Fruit fly (Drosophila melanogaster): ENCODE data around the gene PIG-Q.

The PIG-Q gene

DNA sequence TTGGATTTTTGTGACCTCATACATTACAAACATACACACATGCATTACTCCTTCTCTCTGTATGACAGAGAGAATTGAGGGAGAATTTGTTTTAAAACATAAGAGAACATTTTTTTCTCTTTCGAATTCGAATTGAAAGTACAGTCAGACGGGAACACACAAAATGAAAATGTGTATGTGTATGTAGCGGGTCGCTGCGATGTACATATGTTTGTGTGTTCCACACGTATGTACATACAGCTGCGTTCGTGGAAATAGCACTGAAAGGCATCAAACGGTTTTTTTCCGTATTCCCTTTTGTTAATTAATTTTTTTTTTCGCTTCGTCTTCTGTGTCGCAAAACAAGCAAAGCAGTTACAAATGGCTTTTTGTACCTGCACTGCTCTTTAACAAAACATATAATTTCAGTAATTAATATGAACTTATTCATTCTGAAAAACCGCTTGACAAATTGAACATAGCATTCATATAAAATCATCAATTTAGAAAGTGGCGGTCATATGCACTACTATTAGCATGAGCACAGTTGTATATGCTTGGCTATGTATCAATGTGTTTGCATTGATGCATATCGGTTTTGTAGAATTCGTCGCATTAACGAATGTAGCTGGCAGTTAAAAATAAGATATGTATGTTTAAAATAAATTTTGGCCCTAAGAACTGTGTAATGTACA, 26.2 kb upstream of the PIG-Q start:
- TF ChIP-seq tj (GFP tag; optimal IDR thresholded peaks at IDR 0.05) (peak; percentile 85), CG7045 (GFP tag; optimal IDR thresholded peaks at IDR 0.05) (peak; percentile 95), CG11617 (GFP tag; optimal IDR thresholded peaks at IDR 0.05) (peak; percentile 98), CG1620 (GFP tag; optimal IDR thresholded peaks at IDR 0.05) (peak; percentile 82), CG7101 (tag; optimal IDR thresholded peaks at IDR 0.05) (peak; percentile 98), CG12768 (GFP tag; optimal IDR thresholded peaks at IDR 0.05) (peak; percentile 95), Clk (GFP tag; optimal IDR thresholded peaks at IDR 0.05) (peak; percentile 84), CG5204 (GFP tag; optimal IDR thresholded peaks at IDR 0.05) (peak; percentile 94), CG33017 (tag; optimal IDR thresholded peaks at IDR 0.05) (peak; percentile 95), cnc (optimal IDR thresholded peaks at IDR 0.05) (no peak), Crg-1 (GFP tag; optimal IDR thresholded peaks at IDR 0.05) (peak; percentile 92), pad (GFP tag; optimal IDR thresholded peaks at IDR 0.05) (peak; percentile 91), bab1 (GFP tag; optimal IDR thresholded peaks at IDR 0.05) (peak; percentile 95), CG14711 (tag; optimal IDR thresholded peaks at IDR 0.05) (peak; percentile 94), cic (GFP tag; optimal IDR thresholded peaks at IDR 0.05) (peak; percentile 83), kay (GFP tag; ENCODE audit: borderline replicate concordance) (peak; percentile 80), Hr96 (GFP tag; optimal IDR thresholded peaks at IDR 0.05) (no peak), toe (GFP tag; optimal IDR thresholded peaks at IDR 0.05) (peak; percentile 83), ovo (GFP tag; optimal IDR thresholded peaks at IDR 0.05) (peak; percentile 95), Mnt (GFP tag; optimal IDR thresholded peaks at IDR 0.05) (peak; percentile 88)

dm6 chrX:16333434-16334141, 25.4 kb upstream of the PIG-Q start, which contains the start of the genes CG9921 and Dsp1:
CG9921 (minus strand) TSS chrX:16333600.
Dsp1 (plus strand) TSS chrX:16333612.
- TF ChIP-seq CG7101 (tag; optimal IDR thresholded peaks at IDR 0.05) (peak; percentile 1), cic (GFP tag; optimal IDR thresholded peaks at IDR 0.05) (peak; percentile 96), CG7045 (GFP tag; optimal IDR thresholded peaks at IDR 0.05) (no peak), Mnt (GFP tag; optimal IDR thresholded peaks at IDR 0.05) (peak; percentile 93), Clk (GFP tag; optimal IDR thresholded peaks at IDR 0.05) (no peak), CG11617 (GFP tag; optimal IDR thresholded peaks at IDR 0.05) (no peak), CG14711 (tag; optimal IDR thresholded peaks at IDR 0.05) (peak; percentile 22), bab1 (GFP tag; optimal IDR thresholded peaks at IDR 0.05) (peak; percentile 24), cnc (optimal IDR thresholded peaks at IDR 0.05) (no peak), toe (GFP tag; optimal IDR thresholded peaks at IDR 0.05) (no peak), Hr96 (GFP tag; optimal IDR thresholded peaks at IDR 0.05) (peak; percentile 20), ovo (GFP tag; optimal IDR thresholded peaks at IDR 0.05) (peak; percentile 13), CG5204 (GFP tag; optimal IDR thresholded peaks at IDR 0.05) (no peak), CG1620 (GFP tag; optimal IDR thresholded peaks at IDR 0.05) (peak; percentile 16), Crg-1 (GFP tag; optimal IDR thresholded peaks at IDR 0.05) (no peak), CG12768 (GFP tag; optimal IDR thresholded peaks at IDR 0.05) (peak; percentile 38), tj (GFP tag; optimal IDR thresholded peaks at IDR 0.05) (no peak), CG33017 (tag; optimal IDR thresholded peaks at IDR 0.05) (no peak), kay (GFP tag; ENCODE audit: borderline replicate concordance) (peak; percentile 6)

DNA sequence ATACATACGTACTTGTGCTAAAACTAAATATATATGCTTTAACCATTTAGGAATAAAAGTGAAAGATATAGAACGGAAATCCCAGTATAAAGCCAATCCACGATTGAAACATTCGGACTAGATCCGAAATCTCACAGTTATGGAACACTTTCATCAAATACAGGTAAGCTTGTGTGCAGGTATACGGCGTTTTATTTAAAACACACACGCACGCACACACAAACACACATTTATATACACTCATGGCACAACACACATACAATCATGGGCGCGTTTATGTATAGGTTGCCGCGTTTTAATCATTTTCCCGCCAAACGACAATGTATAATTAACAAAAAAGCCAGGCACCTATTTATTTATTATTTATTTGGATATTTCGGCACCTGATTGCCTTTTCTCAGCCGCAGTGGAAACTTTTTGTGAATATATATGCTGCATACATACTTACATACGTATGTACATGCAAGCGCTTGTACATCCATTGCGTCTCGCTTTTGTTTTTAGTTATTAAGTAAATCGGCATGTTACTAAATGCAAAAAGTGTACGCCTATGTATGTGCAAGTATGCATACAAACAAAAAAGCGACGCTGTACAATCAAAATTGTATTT, 24.6 kb upstream of the PIG-Q start:
- TF ChIP-seq Mnt (GFP tag; optimal IDR thresholded peaks at IDR 0.05) (peak; percentile 43), CG7101 (tag; optimal IDR thresholded peaks at IDR 0.05) (no peak), cic (GFP tag; optimal IDR thresholded peaks at IDR 0.05) (peak; percentile 20)

DNA sequence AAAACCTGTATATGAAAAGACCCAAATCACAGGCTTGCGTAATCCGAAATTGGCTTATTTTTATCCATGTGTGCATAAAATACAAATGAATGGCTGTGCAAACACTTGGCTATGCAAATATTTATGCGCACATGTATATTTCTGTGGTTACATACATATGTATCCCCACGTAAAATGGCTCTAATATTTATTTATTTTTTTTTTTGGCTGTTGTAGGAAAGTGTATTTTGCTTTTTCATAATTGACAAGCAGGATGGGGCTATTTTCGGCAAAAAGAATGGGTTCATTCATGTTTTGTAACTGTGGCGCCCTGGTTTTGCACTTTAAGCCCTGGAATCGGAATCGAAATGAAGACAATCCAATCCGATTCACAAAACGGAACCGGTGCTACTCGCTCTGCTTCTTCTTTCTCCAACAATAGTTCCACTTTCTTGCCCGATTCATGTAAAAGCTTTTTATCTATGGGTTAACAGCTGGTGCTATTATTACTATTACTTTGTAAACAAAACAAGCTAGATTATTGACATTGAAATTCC, 23.8 kb upstream of the PIG-Q start:
- peak; percentile 58 for TF ChIP-seq CG7045 (GFP tag; optimal IDR thresholded peaks at IDR 0.05)
- TF ChIP-seq CG1620 (GFP tag; optimal IDR thresholded peaks at IDR 0.05), result peak; percentile 57
- no peak for TF ChIP-seq Clk (GFP tag; optimal IDR thresholded peaks at IDR 0.05)
- no peak for TF ChIP-seq cnc (optimal IDR thresholded peaks at IDR 0.05)
- TF ChIP-seq Hr96 (GFP tag; optimal IDR thresholded peaks at IDR 0.05), result no peak
- peak; percentile 70 for TF ChIP-seq CG5204 (GFP tag; optimal IDR thresholded peaks at IDR 0.05)
- TF ChIP-seq kay (GFP tag; ENCODE audit: borderline replicate concordance), result peak; percentile 47
- peak; percentile 53 for TF ChIP-seq pad (GFP tag; optimal IDR thresholded peaks at IDR 0.05)
- peak; percentile 86 for TF ChIP-seq CG7101 (tag; optimal IDR thresholded peaks at IDR 0.05)
- TF ChIP-seq toe (GFP tag; optimal IDR thresholded peaks at IDR 0.05), result peak; percentile 51
- TF ChIP-seq bab1 (GFP tag; optimal IDR thresholded peaks at IDR 0.05), result peak; percentile 62
- peak; percentile 89 for TF ChIP-seq Mnt (GFP tag; optimal IDR thresholded peaks at IDR 0.05)
- peak; percentile 70 for TF ChIP-seq ovo (GFP tag; optimal IDR thresholded peaks at IDR 0.05)
- peak; percentile 64 for TF ChIP-seq CG33017 (tag; optimal IDR thresholded peaks at IDR 0.05)
- TF ChIP-seq cic (GFP tag; optimal IDR thresholded peaks at IDR 0.05), result peak; percentile 28
- peak; percentile 75 for TF ChIP-seq tj (GFP tag; optimal IDR thresholded peaks at IDR 0.05)
- peak; percentile 65 for TF ChIP-seq CG12768 (GFP tag; optimal IDR thresholded peaks at IDR 0.05)
- peak; percentile 75 for TF ChIP-seq CG14711 (tag; optimal IDR thresholded peaks at IDR 0.05)
- TF ChIP-seq CG11617 (GFP tag; optimal IDR thresholded peaks at IDR 0.05), result peak; percentile 89
- TF ChIP-seq Crg-1 (GFP tag; optimal IDR thresholded peaks at IDR 0.05), result peak; percentile 79

DNA sequence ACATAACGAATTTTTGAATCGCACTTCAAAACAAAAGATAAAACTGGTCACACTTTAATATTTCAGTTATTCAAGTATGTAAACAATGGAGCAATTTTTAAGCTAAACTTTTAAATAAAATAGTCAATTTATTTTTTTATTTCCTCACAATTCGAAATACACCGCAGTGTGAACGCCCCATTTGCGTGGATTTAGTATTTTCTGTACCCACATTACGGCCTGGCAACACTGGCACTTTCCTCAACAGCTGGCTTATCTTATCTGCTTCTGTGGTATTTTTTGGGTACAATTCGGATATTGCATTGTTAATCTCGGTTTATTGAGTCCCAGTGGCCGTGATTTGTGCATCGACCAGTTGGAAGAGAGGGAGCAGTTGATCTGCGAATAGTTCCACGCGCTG, 8.9 kb upstream of the PIG-Q start, which contains the start of gene sl:
TSS of gene sl (plus strand) at position 254 of the 400 bp plus-strand sequence.
- TF ChIP-seq CG14711 (tag; optimal IDR thresholded peaks at IDR 0.05), result peak; percentile 67
- no peak for TF ChIP-seq bab1 (GFP tag; optimal IDR thresholded peaks at IDR 0.05)
- no peak for TF ChIP-seq ovo (GFP tag; optimal IDR thresholded peaks at IDR 0.05)
- no peak for TF ChIP-seq tj (GFP tag; optimal IDR thresholded peaks at IDR 0.05)

All from whole organism, adult.